Fruit fly (Drosophila melanogaster): ENCODE measurements around the gene CG12204.

CG12204 gene

DNA sequence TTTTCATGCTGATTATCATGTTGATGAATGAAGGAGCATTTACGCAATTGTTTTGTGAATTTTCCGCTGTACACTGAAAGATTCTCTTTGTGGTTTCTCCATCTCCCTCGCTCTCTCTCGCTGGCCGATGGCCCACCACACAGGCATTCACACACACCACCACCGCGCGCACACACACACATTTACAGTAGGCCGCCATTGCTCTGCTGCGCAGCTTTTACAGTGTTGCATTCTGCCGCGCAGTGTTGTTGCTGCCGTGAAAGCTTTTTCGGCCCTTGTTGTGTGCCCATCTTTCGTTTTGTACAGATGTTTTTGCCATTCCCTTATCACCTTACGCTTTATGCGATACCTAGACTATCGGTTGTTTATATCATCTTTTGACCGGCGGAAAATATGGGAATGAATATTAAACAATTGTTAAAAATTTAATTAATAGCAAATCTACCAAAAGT, 2.6 kb upstream of the CG12204 start (continued):
- TF ChIP-seq nom (GFP tag; optimal IDR thresholded peaks at IDR 0.05) = peak; percentile 8
- no peak for TF ChIP-seq CG3838 (GFP tag; optimal IDR thresholded peaks at IDR 0.05)
- TF ChIP-seq aop (GFP tag; IDR thresholded peaks at IDR 0.05) = no peak
- no peak for TF ChIP-seq CG14050 (GFP tag; IDR thresholded peaks at IDR 0.05)
- peak; percentile 78 for TF ChIP-seq Bgb (GFP tag; IDR thresholded peaks at IDR 0.05; ENCODE audit: partially characterized antibody)
- no peak for TF ChIP-seq Kr (GFP tag; optimal IDR thresholded peaks at IDR 0.05)
- no peak for TF ChIP-seq gsb (GFP tag; IDR thresholded peaks at IDR 0.05)
- TF ChIP-seq caup (GFP tag; optimal IDR thresholded peaks at IDR 0.05; ENCODE audit: severe bottlenecking) = no peak
- TF ChIP-seq CG10274 (GFP tag; optimal IDR thresholded peaks at IDR 0.05) = no peak
- TF ChIP-seq eyg (GFP tag; optimal IDR thresholded peaks at IDR 0.05) = no peak
- TF ChIP-seq Sox100B (GFP tag; optimal IDR thresholded peaks at IDR 0.05) = no peak
- TF ChIP-seq unc-4 (GFP tag; IDR thresholded peaks at IDR 0.05; ENCODE audit: partially characterized antibody) = peak; percentile 80
- TF ChIP-seq CG10209 (GFP tag; optimal IDR thresholded peaks at IDR 0.05) = no peak
- TF ChIP-seq CG1603 (tag; optimal IDR thresholded peaks at IDR 0.05) = peak; percentile 29
- no peak for TF ChIP-seq CG8944 (GFP tag; optimal IDR thresholded peaks at IDR 0.05)
- no peak for TF ChIP-seq Bteb2 (GFP tag; optimal IDR thresholded peaks at IDR 0.05)
- TF ChIP-seq Xrp1 (GFP tag; IDR thresholded peaks at IDR 0.05) = no peak
- TF ChIP-seq CG12071 (GFP tag; optimal IDR thresholded peaks at IDR 0.05) = no peak
- TF ChIP-seq CTCF (GFP tag; optimal IDR thresholded peaks at IDR 0.05) = no peak
- peak; percentile 9 for TF ChIP-seq zfh2 (GFP tag; optimal IDR thresholded peaks at IDR 0.05)
- TF ChIP-seq CG3726 (GFP tag; IDR thresholded peaks at IDR 0.05) = no peak
- peak; percentile 44 for TF ChIP-seq stwl (tag; optimal IDR thresholded peaks at IDR 0.05)
- no peak for TF ChIP-seq CG17612 (GFP tag; IDR thresholded peaks at IDR 0.05)
- TF ChIP-seq CG7987 (GFP tag; optimal IDR thresholded peaks at IDR 0.05) = peak; percentile 21
- 0 out of 3 replicates have a peak, but pooled peaks have one; percentile 20 for TF ChIP-seq CG2199 (GFP tag; IDR thresholded peaks at IDR 0.05)
- TF ChIP-seq CG1647 (GFP tag; optimal IDR thresholded peaks at IDR 0.05) = no peak
- no peak for TF ChIP-seq CG4854 (GFP tag; optimal IDR thresholded peaks at IDR 0.05)
- TF ChIP-seq E2f2 (GFP tag; IDR thresholded peaks at IDR 0.05) = no peak
- no peak for TF ChIP-seq CG1024 (GFP tag; IDR thresholded peaks at IDR 0.05)
- TF ChIP-seq CG4730 (GFP tag; IDR thresholded peaks at IDR 0.05) = no peak
- no peak for TF ChIP-seq CG17568 (GFP tag; optimal IDR thresholded peaks at IDR 0.05)
- TF ChIP-seq sr (GFP tag; IDR thresholded peaks at IDR 0.05) = no peak
- no peak for TF ChIP-seq sima (GFP tag; optimal IDR thresholded peaks at IDR 0.05)
- peak; percentile 50; the same call in 2 of the 3 replicates for TF ChIP-seq row (GFP tag; IDR thresholded peaks at IDR 0.05)
- TF ChIP-seq nerfin-2 (GFP tag; IDR thresholded peaks at IDR 0.05; ENCODE audit: partially characterized antibody) = no peak
- no peak for TF ChIP-seq trh (GFP tag; optimal IDR thresholded peaks at IDR 0.05)
- no peak for TF ChIP-seq CG6272 (GFP tag; IDR thresholded peaks at IDR 0.05)
- TF ChIP-seq Blimp-1 (GFP tag; optimal IDR thresholded peaks at IDR 0.05) = no peak
- TF ChIP-seq Gsc (GFP tag; IDR thresholded peaks at IDR 0.05) = no peak
- TF ChIP-seq Vsx1 (GFP tag; optimal IDR thresholded peaks at IDR 0.05) = no peak
- TF ChIP-seq Usf (GFP tag; optimal IDR thresholded peaks at IDR 0.05) = no peak
- no peak for TF ChIP-seq bcd (GFP tag; optimal IDR thresholded peaks at IDR 0.05)
- peak; percentile 5 for TF ChIP-seq Meics (GFP tag; optimal IDR thresholded peaks at IDR 0.05)
- TF ChIP-seq ro (GFP tag; IDR thresholded peaks at IDR 0.05) = no peak
- TF ChIP-seq slou (GFP tag; optimal IDR thresholded peaks at IDR 0.05) = no peak
- TF ChIP-seq tgo (GFP tag; IDR thresholded peaks at IDR 0.05) = no peak
- no peak for TF ChIP-seq C15 (GFP tag; IDR thresholded peaks at IDR 0.05)
- TF ChIP-seq Dip2 (GFP tag; IDR thresholded peaks at IDR 0.05) = no peak
- no peak for TF ChIP-seq CG15601 (tag; optimal IDR thresholded peaks at IDR 0.05)
- TF ChIP-seq wdn (GFP tag; IDR thresholded peaks at IDR 0.05) = no peak
- TF ChIP-seq Lim3 (GFP tag; IDR thresholded peaks at IDR 0.05) = no peak
- no peak for TF ChIP-seq dati (GFP tag; IDR thresholded peaks at IDR 0.05)
- no peak for TF ChIP-seq fru (optimal IDR thresholded peaks at IDR 0.05)

Data from whole organism, embryonic.